Fruit fly (Drosophila melanogaster) Kc167 (cell line): ENCODE measurements around the gene CG9988.

Experiments
- Myc ChIP-seq: fragments of >200 bp; optimal IDR thresholded peaks from 2 replicates; lab custom pipeline; 2017; ENCODE audit warnings: missing external identifiers
- psq ChIP-seq: fragments of >200 bp; optimal IDR thresholded peaks from 2 replicates; lab custom pipeline; 2017; ENCODE audit warnings: missing external identifiers
- ttk ChIP-seq: sonication (Bioruptor generic); optimal IDR thresholded peaks from 2 replicates; lab custom pipeline; 2017; ENCODE audit warnings: missing external identifiers

DNA sequence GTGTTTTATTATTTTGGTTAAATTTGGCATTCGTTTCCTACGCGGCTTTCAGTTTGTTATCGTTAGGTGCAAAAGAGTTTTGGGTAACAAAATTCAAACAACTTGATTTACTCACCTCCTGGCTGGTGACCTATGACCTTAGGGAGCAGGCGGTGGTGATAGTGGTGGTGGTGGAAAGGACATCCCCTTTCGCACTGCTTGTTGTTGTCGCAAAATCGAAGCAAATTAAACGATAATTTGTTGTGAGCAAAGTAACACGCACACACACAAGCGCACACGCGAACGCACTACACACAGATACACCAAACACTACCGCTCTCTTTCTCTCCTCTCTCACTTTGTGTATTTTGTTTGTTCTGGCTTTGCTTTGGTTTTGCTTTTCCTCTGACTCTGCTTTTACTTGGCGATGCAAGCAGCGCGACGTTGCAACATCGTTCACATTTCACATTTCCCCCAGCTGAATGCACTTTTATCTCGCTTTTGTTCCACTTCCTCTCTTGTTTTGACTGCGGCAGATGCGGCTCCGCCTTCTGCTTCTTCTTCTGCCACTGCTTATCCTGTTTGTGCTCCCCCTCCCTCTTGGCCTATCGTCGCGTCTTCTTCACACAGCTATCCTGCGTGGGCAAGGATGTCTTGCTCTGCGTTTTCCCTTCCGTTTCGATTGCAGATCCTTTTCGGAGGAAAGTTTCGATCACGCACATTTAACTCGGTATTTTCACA, 1.8 kb upstream of the CG9988 start:
- no peak for TF ChIP-seq Myc (lab: Kevin White, UChicago)
- no peak for TF ChIP-seq ttk (lab: Kevin White, UChicago)
- TF ChIP-seq psq (lab: Kevin White, UChicago): no peak
